Worm (Caenorhabditis elegans): ENCODE results near the gene dis-3.

DNA sequence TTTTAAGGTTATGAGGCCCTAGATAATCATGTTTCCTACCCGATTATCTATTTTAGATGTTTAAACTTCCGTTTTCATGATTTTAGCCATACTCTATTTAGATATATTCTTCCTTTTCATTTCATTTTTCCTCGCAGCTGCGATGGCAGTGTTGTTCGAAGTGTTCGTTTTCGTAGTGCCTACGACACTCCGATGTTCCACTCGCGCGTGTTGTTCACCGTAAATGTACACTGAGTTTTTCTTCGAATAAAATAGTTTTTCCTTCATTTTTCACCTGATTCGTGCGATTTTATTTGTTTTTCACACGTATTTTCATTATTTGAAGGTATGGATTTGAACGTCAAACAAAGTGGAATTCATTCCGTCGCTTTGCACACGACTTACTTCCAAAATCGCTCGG is at the start of gene dis-3:
- no peak for TF ChIP-seq F13H6.1 (tag; optimal IDR thresholded peaks at IDR 0.05)
- no peak for TF ChIP-seq sox-4 (tag; optimal IDR thresholded peaks at IDR 0.05)
- no peak for TF ChIP-seq pqm-1 (tag; optimal IDR thresholded peaks at IDR 0.05)
- TF ChIP-seq pha-4 (tag; optimal IDR thresholded peaks at IDR 0.05) = no peak
- no peak for TF ChIP-seq che-1 (tag; optimal IDR thresholded peaks at IDR 0.05)
- no peak for TF ChIP-seq ama-1 (optimal IDR thresholded peaks at IDR 0.05)
- no peak for TF ChIP-seq nfya-1 (tag; optimal IDR thresholded peaks at IDR 0.05)
- TF ChIP-seq fkh-6 (tag; optimal IDR thresholded peaks at IDR 0.05) = no peak
- no peak for TF ChIP-seq ceh-9 (tag; optimal IDR thresholded peaks at IDR 0.05)
- no peak for TF ChIP-seq unc-3 (GFP tag; conservative IDR thresholded peaks at IDR 0.05)
- no peak for TF ChIP-seq unc-3 (tag; optimal IDR thresholded peaks at IDR 0.05)
- TF ChIP-seq tbx-2 (tag; optimal IDR thresholded peaks at IDR 0.05) = no peak

Data from whole organism, late embryonic.